Fruit fly (Drosophila melanogaster) whole organism, prepupa: ENCODE results near the gene Slip1.

Experiments used
- Ets21C ChIP-seq: fragments of 200-800 bp; sonication (Bioruptor generic); optimal IDR thresholded peaks from 3 replicates; lab custom pipeline; 2016; ENCODE audit warnings: missing biosample characterization, missing genetic modification characterization
- Gug ChIP-seq: fragments of 200-800 bp; sonication (Bioruptor generic); IDR thresholded peaks from 2 replicates; pipeline ENCODE4 v1.3.6; 2022; ENCODE audit warnings: missing biosample characterization, missing genetic modification characterization
- Lpt ChIP-seq: fragments of 200-800 bp; sonication (Bioruptor generic); optimal IDR thresholded peaks from 3 replicates; lab custom pipeline; 2016; ENCODE audit warnings: missing biosample characterization, missing genetic modification characterization
- Sox102F ChIP-seq: fragments of 200-800 bp; sonication (Bioruptor generic); optimal IDR thresholded peaks from 2 replicates; lab custom pipeline; 2016; ENCODE audit warnings: missing biosample characterization, mild to moderate bottlenecking, missing genetic modification characterization
- Sox14 ChIP-seq: fragments of 200-800 bp; sonication (Bioruptor generic); optimal IDR thresholded peaks from 3 replicates; lab custom pipeline; 2016; ENCODE audit warnings: missing biosample characterization, missing genetic modification characterization
- esn ChIP-seq: fragments of 200-800 bp; sonication (Bioruptor generic); optimal IDR thresholded peaks from 2 replicates; lab custom pipeline; 2016; ENCODE audit warnings: missing biosample characterization, mild to moderate bottlenecking, missing genetic modification characterization, moderate library complexity

dm6 chr4:708665-709064 lies 45.2 kb downstream of the Slip1 start:
- TF ChIP-seq Sox14 (GFP tag; lab: Kevin White, UChicago), result no peak
- no peak for TF ChIP-seq Ets21C (GFP tag; lab: Kevin White, UChicago)
- no peak for TF ChIP-seq Lpt (GFP tag; lab: Kevin White, UChicago)
- no peak for TF ChIP-seq esn (GFP tag; lab: Kevin White, UChicago)
- TF ChIP-seq Sox102F (GFP tag; lab: Kevin White, UChicago), result no peak
- no peak for TF ChIP-seq Gug (GFP tag; lab: Robert Waterston, UW)
